Fruit fly (Drosophila melanogaster) whole organism, prepupa: Measurements from ENCODE around the gene CG14659.
A peak's percentile ranks its signal among the peaks of the same experiment; 100 is the strongest.

Source experiments
- Blimp-1 ChIP-seq: fragments of 200-800 bp; sonication (Bioruptor generic); optimal IDR thresholded peaks from 3 replicates; lab custom pipeline; 2017; ENCODE audit warnings: missing biosample characterization, missing genetic modification characterization, mild to moderate bottlenecking, moderate library complexity, missing genetic modification reagents
- CG10631 ChIP-seq: fragments of 200-800 bp; sonication (Bioruptor generic); optimal IDR thresholded peaks from 2 replicates; lab custom pipeline; 2016; ENCODE audit warnings: missing biosample characterization, missing genetic modification characterization
- CG10669 ChIP-seq: fragments of 200-800 bp; sonication (Bioruptor generic); optimal IDR thresholded peaks from 3 replicates; lab custom pipeline; 2018; ENCODE audit warnings: missing biosample characterization, mild to moderate bottlenecking, missing genetic modification characterization, moderate library complexity
- CG11294 ChIP-seq: fragments of 200-800 bp; sonication (Bioruptor generic); IDR thresholded peaks from 2 replicates; pipeline ENCODE4 v1.3.6; 2022; ENCODE audit warnings: missing biosample characterization, missing genetic modification characterization
- CG11762 ChIP-seq: fragments of 200-800 bp; sonication (Bioruptor generic); optimal IDR thresholded peaks from 3 replicates; lab custom pipeline; 2016; ENCODE audit warnings: missing biosample characterization, missing genetic modification characterization; ENCODE audit not compliant: insufficient read depth
- CG15336 ChIP-seq: fragments of 200-800 bp; sonication (Bioruptor generic); IDR thresholded peaks from 2 replicates; pipeline ENCODE4 v1.3.6; 2022; ENCODE audit warnings: missing biosample characterization, missing genetic modification characterization
- CG1621 ChIP-seq: fragments of 200-800 bp; sonication (Bioruptor generic); optimal IDR thresholded peaks from 3 replicates; lab custom pipeline; 2018; ENCODE audit warnings: missing biosample characterization, mild to moderate bottlenecking, missing genetic modification characterization
- CG16779 ChIP-seq: fragments of 200-800 bp; sonication (Bioruptor generic); optimal IDR thresholded peaks from 3 replicates; lab custom pipeline; 2017; ENCODE audit warnings: missing biosample characterization, mild to moderate bottlenecking, missing genetic modification characterization
- CG31627 ChIP-seq: fragments of 200-800 bp; sonication (Bioruptor generic); optimal IDR thresholded peaks from 3 replicates; lab custom pipeline; 2016; ENCODE audit warnings: missing biosample characterization, missing genetic modification characterization
- CG34406 ChIP-seq: fragments of 200-800 bp; sonication (Bioruptor generic); optimal IDR thresholded peaks from 3 replicates; lab custom pipeline; 2016; ENCODE audit warnings: missing biosample characterization, missing genetic modification characterization
- CG3919 ChIP-seq: fragments of 200-800 bp; sonication (Bioruptor generic); optimal IDR thresholded peaks from 3 replicates; lab custom pipeline; 2016; ENCODE audit warnings: missing biosample characterization, missing genetic modification characterization
- CG4318 ChIP-seq: fragments of 200-800 bp; sonication (Bioruptor generic); optimal IDR thresholded peaks from 3 replicates; lab custom pipeline; 2017; ENCODE audit warnings: missing biosample characterization, mild to moderate bottlenecking, missing genetic modification characterization
- CG6163 ChIP-seq: fragments of 200-800 bp; sonication (Bioruptor generic); IDR thresholded peaks from 3 replicates; pipeline ENCODE4 v1.3.6; 2022; ENCODE audit warnings: missing biosample characterization, missing genetic modification characterization
- CG6276 ChIP-seq: fragments of 200-800 bp; sonication (Bioruptor generic); optimal IDR thresholded peaks from 2 replicates; lab custom pipeline; 2017; ENCODE audit warnings: missing biosample characterization, mild to moderate bottlenecking, missing genetic modification characterization
- CG6792 ChIP-seq: fragments of 200-800 bp; sonication (Bioruptor generic); optimal IDR thresholded peaks from 3 replicates; lab custom pipeline; 2016; ENCODE audit warnings: missing biosample characterization, missing genetic modification characterization
- CG6808 ChIP-seq: fragments of 200-800 bp; sonication (Bioruptor generic); optimal IDR thresholded peaks from 3 replicates; lab custom pipeline; 2017; ENCODE audit warnings: missing biosample characterization, missing genetic modification characterization, mild to moderate bottlenecking, moderate library complexity, missing genetic modification reagents
- CG6854 ChIP-seq: fragments of 200-800 bp; sonication (Bioruptor generic); optimal IDR thresholded peaks from 2 replicates; lab custom pipeline; 2017; ENCODE audit warnings: missing biosample characterization, mild to moderate bottlenecking, missing genetic modification characterization
- CG7368 ChIP-seq: fragments of 200-800 bp; sonication (Bioruptor generic); optimal IDR thresholded peaks from 3 replicates; lab custom pipeline; 2016; ENCODE audit warnings: missing biosample characterization, missing genetic modification characterization
- CG8119 ChIP-seq: fragments of 200-800 bp; sonication (Bioruptor generic); IDR thresholded peaks from 3 replicates; pipeline ENCODE4 v1.3.6; 2022; ENCODE audit warnings: missing biosample characterization, missing genetic modification characterization
- CG8632 ChIP-seq: fragments of 200-800 bp; sonication (Bioruptor generic); optimal IDR thresholded peaks from 3 replicates; lab custom pipeline; 2016; ENCODE audit warnings: missing biosample characterization, missing genetic modification characterization
- Ets96B ChIP-seq: fragments of 200-800 bp; optimal IDR thresholded peaks from 2 replicates; lab custom pipeline; 2019; ENCODE audit warnings: missing biosample characterization, mild to moderate bottlenecking, missing genetic modification characterization, moderate library complexity
- Gug ChIP-seq: fragments of 200-800 bp; sonication (Bioruptor generic); IDR thresholded peaks from 2 replicates; pipeline ENCODE4 v1.3.6; 2022; ENCODE audit warnings: missing biosample characterization, missing genetic modification characterization
- Hr39 ChIP-seq: fragments of 200-800 bp; sonication (Bioruptor generic); optimal IDR thresholded peaks from 2 replicates; lab custom pipeline; 2016; ENCODE audit warnings: missing biosample characterization, missing genetic modification characterization
- Hr4 ChIP-seq: fragments of 200-800 bp; sonication (Bioruptor generic); optimal IDR thresholded peaks from 3 replicates; lab custom pipeline; 2016; ENCODE audit warnings: missing biosample characterization, missing genetic modification characterization
- Lpt ChIP-seq: fragments of 200-800 bp; sonication (Bioruptor generic); optimal IDR thresholded peaks from 3 replicates; lab custom pipeline; 2016; ENCODE audit warnings: missing biosample characterization, missing genetic modification characterization
- Met ChIP-seq: fragments of 200-800 bp; sonication (Bioruptor generic); optimal IDR thresholded peaks from 3 replicates; lab custom pipeline; 2016; ENCODE audit warnings: missing biosample characterization, missing genetic modification characterization
- Smox ChIP-seq: fragments of 200-800 bp; sonication (Bioruptor generic); optimal IDR thresholded peaks from 3 replicates; lab custom pipeline; 2016; ENCODE audit warnings: missing biosample characterization, missing genetic modification characterization
- Sox14 ChIP-seq: fragments of 200-800 bp; sonication (Bioruptor generic); optimal IDR thresholded peaks from 3 replicates; lab custom pipeline; 2016; ENCODE audit warnings: missing biosample characterization, missing genetic modification characterization
- acj6 ChIP-seq: fragments of 200-800 bp; sonication (Bioruptor generic); optimal IDR thresholded peaks from 3 replicates; lab custom pipeline; 2016; ENCODE audit warnings: missing biosample characterization, missing genetic modification characterization
- cyc ChIP-seq: fragments of 200-800 bp; sonication (Bioruptor generic); optimal IDR thresholded peaks from 3 replicates; lab custom pipeline; 2016; ENCODE audit warnings: missing biosample characterization, missing genetic modification characterization
- eg ChIP-seq: fragments of 200-800 bp; sonication (Bioruptor generic); IDR thresholded peaks from 3 replicates; pipeline ENCODE4 v1.3.6; 2022; ENCODE audit warnings: missing biosample characterization, missing genetic modification characterization
- esn ChIP-seq: fragments of 200-800 bp; sonication (Bioruptor generic); optimal IDR thresholded peaks from 2 replicates; lab custom pipeline; 2016; ENCODE audit warnings: missing biosample characterization, mild to moderate bottlenecking, missing genetic modification characterization, moderate library complexity
- fd59A ChIP-seq: fragments of 200-800 bp; sonication (Bioruptor generic); optimal IDR thresholded peaks from 2 replicates; lab custom pipeline; 2017; ENCODE audit warnings: missing biosample characterization, mild to moderate bottlenecking, missing genetic modification characterization, missing genetic modification reagents
- fd85E ChIP-seq: fragments of 200-800 bp; sonication (Bioruptor generic); optimal IDR thresholded peaks from 3 replicates; lab custom pipeline; 2016; ENCODE audit warnings: missing biosample characterization, missing genetic modification characterization
- fkh ChIP-seq: fragments of 200-800 bp; sonication (Bioruptor generic); optimal IDR thresholded peaks from 3 replicates; lab custom pipeline; 2017; ENCODE audit warnings: missing biosample characterization, mild to moderate bottlenecking, missing genetic modification characterization, moderate library complexity
- lz ChIP-seq: fragments of 200-800 bp; sonication (Bioruptor generic); optimal IDR thresholded peaks from 3 replicates; lab custom pipeline; 2016; ENCODE audit warnings: missing biosample characterization, missing genetic modification characterization
- net ChIP-seq: fragments of 200-800 bp; sonication (Bioruptor generic); optimal IDR thresholded peaks from 3 replicates; lab custom pipeline; 2016; ENCODE audit warnings: missing biosample characterization, missing genetic modification characterization
- pdm3 ChIP-seq: fragments of 200-800 bp; sonication (Bioruptor generic); optimal IDR thresholded peaks from 3 replicates; lab custom pipeline; 2016; ENCODE audit warnings: missing biosample characterization, missing genetic modification characterization
- salr ChIP-seq, 2 experiments: fragments of 200-800 bp; sonication (Bioruptor generic); optimal IDR thresholded peaks; 3 replicates each; lab custom pipeline; 2016 to 2018; ENCODE audit warnings: missing biosample characterization in 2 of 2, missing genetic modification characterization in 2 of 2, mild to moderate bottlenecking in 1 of 2
- spab ChIP-seq: fragments of 200-800 bp; sonication (Bioruptor generic); optimal IDR thresholded peaks from 2 replicates; lab custom pipeline; 2017; ENCODE audit warnings: missing biosample characterization, mild to moderate bottlenecking, missing genetic modification characterization, missing genetic modification reagents
- ss ChIP-seq, 2 experiments: fragments of 200-800 bp; sonication (Bioruptor generic); optimal IDR thresholded peaks; 2 replicates in 1 of 2; 3 replicates in 1 of 2; lab custom pipeline; 2017 to 2018; ENCODE audit warnings: mild to moderate bottlenecking in 2 of 2, missing biosample characterization in 2 of 2, missing genetic modification characterization in 2 of 2, moderate library complexity in 1 of 2
- topi ChIP-seq: fragments of 200-800 bp; sonication (Bioruptor generic); optimal IDR thresholded peaks from 3 replicates; lab custom pipeline; 2016; ENCODE audit warnings: missing biosample characterization, missing genetic modification characterization

The CG14659 gene

dm6 chr3R:4821098-4821605 is 9.9 kb downstream of the CG14659 start, which contains the start of gene CG14657:
Gene CG14657 (minus strand): TSS chr3R:4821432.
- TF ChIP-seq CG15336 (GFP tag; lab: Robert Waterston, UW) (peak; percentile 23; the same call in 1 of the 2 replicates), pdm3 (GFP tag; lab: Kevin White, UChicago) (no peak), fkh (GFP tag; lab: Kevin White, UChicago) (no peak), ss (GFP tag; optimal IDR thresholded peaks at IDR 0.05; lab: Kevin White, UChicago) (peak in 1 of 2 experiments; percentile 20), CG1621 (tag; lab: Kevin White, UChicago) (peak; percentile 76), esn (GFP tag; lab: Kevin White, UChicago) (peak; percentile 19), Sox14 (peak; percentile 78), CG6163 (no peak), acj6 (no peak), CG6854 (GFP tag; lab: Kevin White, UChicago) (peak; percentile 39), CG16779 (tag; lab: Kevin White, UChicago) (peak; percentile 54)

DNA sequence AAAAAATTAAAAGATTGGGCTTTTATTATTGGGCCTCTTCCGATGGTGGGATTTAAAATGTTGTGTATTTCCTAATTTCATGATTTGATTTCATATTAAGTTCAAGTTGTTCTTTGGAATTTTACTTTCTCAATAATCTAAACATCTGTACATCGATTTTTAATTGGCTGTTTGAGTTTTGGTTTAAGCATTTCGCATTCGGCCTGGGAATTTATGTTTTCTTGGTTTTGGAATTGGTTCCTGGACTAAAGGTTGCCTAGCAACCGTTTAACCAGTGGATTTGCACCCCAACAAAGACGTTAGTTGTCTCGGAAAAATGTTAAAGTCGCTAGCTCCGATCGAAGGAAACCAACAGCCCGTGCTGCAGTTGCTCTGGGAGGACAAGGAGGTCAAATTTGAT is 15.1 kb downstream of the CG14659 start, which contains the start of gene BBS5:
BBS5 (plus strand) TSS at position 301 of the 400 bp plus-strand sequence.
- TF ChIP-seq fd85E (GFP tag; lab: Kevin White, UChicago) (no peak), net (GFP tag; lab: Kevin White, UChicago) (no peak), fkh (GFP tag; lab: Kevin White, UChicago) (no peak), CG34406 (GFP tag; lab: Kevin White, UChicago) (no peak), Ets96B (no peak), CG6276 (GFP tag; lab: Kevin White, UChicago) (no peak), ss (GFP tag; optimal IDR thresholded peaks at IDR 0.05; lab: Kevin White, UChicago) (no peak), Smox (GFP tag; lab: Kevin White, UChicago) (no peak), Met (GFP tag; lab: Kevin White, UChicago) (no peak), Blimp-1 (GFP tag; lab: Kevin White, UChicago) (no peak), CG8632 (GFP tag; lab: Kevin White, UChicago) (no peak), topi (no peak), Hr4 (no peak), Lpt (GFP tag; lab: Kevin White, UChicago) (no peak), CG3919 (GFP tag; lab: Kevin White, UChicago) (no peak)

DNA sequence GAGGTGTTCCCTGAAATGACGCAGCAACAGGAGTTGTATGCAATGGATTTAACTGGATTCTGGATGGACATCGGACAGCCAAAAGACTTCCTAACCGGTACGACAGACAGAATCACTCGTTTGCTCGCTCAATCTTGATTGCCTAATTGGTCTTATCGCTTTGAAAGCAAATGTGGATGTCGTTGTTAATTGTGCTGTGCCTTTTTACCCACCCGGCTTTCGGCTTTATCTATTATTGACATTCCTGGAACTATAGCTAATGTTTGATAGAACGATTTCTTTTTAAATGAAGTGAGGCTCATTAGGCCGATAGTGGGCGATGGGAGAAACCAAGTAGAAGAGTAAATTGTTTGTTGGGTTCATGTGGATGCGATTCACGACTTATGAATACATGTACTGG is 16.4 kb downstream of the CG14659 start:
- no peak for TF ChIP-seq CG10669 (GFP tag; lab: Kevin White, UChicago)
- TF ChIP-seq CG7368 (GFP tag; lab: Kevin White, UChicago): no peak
- TF ChIP-seq fkh (GFP tag; lab: Kevin White, UChicago): peak; percentile 45

DNA sequence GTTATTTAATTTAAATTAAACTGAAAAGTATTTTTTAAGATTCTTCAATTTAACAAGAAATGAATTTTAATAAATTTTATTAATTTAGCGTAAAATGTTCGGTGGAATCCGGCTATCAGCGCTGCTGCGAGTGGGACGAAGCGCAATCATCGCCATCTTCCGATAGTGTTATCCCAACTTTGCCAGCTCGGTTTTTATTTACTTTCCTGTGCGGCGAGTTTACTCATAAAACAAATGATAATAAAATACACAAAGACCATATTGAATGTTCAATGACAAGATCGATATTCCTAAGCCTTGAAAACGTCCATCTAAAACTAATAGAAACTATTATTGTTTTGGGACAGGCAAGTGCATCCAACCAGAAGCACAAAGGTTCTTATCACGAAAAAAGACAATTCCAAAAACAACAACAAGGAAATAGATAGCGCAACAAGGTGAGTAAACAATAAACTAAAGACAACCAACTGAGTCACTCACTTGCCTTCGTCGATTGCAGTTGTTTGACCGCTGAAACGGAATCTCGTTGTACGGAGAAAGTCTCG is 17.9 kb downstream of the CG14659 start:
- TF ChIP-seq CG6276 (GFP tag; lab: Kevin White, UChicago) (no peak), CG6792 (GFP tag; lab: Kevin White, UChicago) (no peak), Gug (GFP tag; lab: Robert Waterston, UW) (no peak), CG8119 (GFP tag; lab: Robert Waterston, UW) (peak; percentile 31; the same call in 1 of the 3 replicates), cyc (peak; percentile 36), eg (GFP tag; lab: Robert Waterston, UW) (no peak; the same call in 2 of the 3 replicates), CG4318 (GFP tag; lab: Kevin White, UChicago) (no peak), CG11762 (GFP tag; lab: Kevin White, UChicago) (no peak), topi (peak; percentile 32), spab (GFP tag; lab: Kevin White, UChicago) (no peak), Ets96B (no peak), CG8632 (GFP tag; lab: Kevin White, UChicago) (no peak), CG31627 (peak; percentile 31), Sox14 (peak; percentile 63), Met (GFP tag; lab: Kevin White, UChicago) (no peak), CG6163 (peak; percentile 63; the same call in 2 of the 3 replicates), lz (peak; percentile 44), Blimp-1 (GFP tag; lab: Kevin White, UChicago) (no peak), salr (GFP tag; optimal IDR thresholded peaks at IDR 0.05; lab: Kevin White, UChicago) (peak in 1 of 2 experiments; percentile 21), CG10631 (GFP tag; lab: Kevin White, UChicago) (no peak), fd59A (GFP tag; lab: Kevin White, UChicago) (no peak), Hr39 (GFP tag; lab: Kevin White, UChicago) (no peak), esn (GFP tag; lab: Kevin White, UChicago) (peak; percentile 45), CG6808 (GFP tag; lab: Kevin White, UChicago) (no peak), fkh (GFP tag; lab: Kevin White, UChicago) (peak; percentile 99), acj6 (no peak), CG16779 (tag; lab: Kevin White, UChicago) (no peak), CG11294 (GFP tag; lab: Robert Waterston, UW) (no peak)
